Fruit fly (Drosophila melanogaster): ENCODE results near the gene spz.

Gene spz

dm6 chr3R:27075694-27076093 is 5.8 kb upstream of the spz start, which contains the start of gene CG14257:
CG14257 (plus strand) TSS chr3R:27075870.
- TF ChIP-seq Dif (GFP tag; optimal IDR thresholded peaks at IDR 0.05; ENCODE audit: partially characterized antibody) (peak; percentile 48), Dfd (GFP tag; optimal IDR thresholded peaks at IDR 0.05) (no peak), foxo (GFP tag; optimal IDR thresholded peaks at IDR 0.05) (no peak), Rel (GFP tag; optimal IDR thresholded peaks at IDR 0.05) (no peak), Rel (tag; optimal IDR thresholded peaks at IDR 0.05) (peak; percentile 23), N (GFP tag; optimal IDR thresholded peaks at IDR 0.05) (no peak), Vsx2 (GFP tag; optimal IDR thresholded peaks at IDR 0.05; ENCODE audit: partially characterized antibody) (peak; percentile 8), psq (GFP tag; optimal IDR thresholded peaks at IDR 0.05) (peak; percentile 71)

dm6 chr3R:27070906-27071498 is 1.1 kb upstream of the spz start:
- no peak for TF ChIP-seq Myc (optimal IDR thresholded peaks at IDR 0.05)
- TF ChIP-seq psq (GFP tag; optimal IDR thresholded peaks at IDR 0.05): no peak
- TF ChIP-seq Hr78 (GFP tag; optimal IDR thresholded peaks at IDR 0.05): no peak

- no peak for TF ChIP-seq jim (GFP tag; optimal IDR thresholded peaks at IDR 0.05)
- TF ChIP-seq sage (GFP tag; optimal IDR thresholded peaks at IDR 0.05): no peak
- TF ChIP-seq Mio (GFP tag; optimal IDR thresholded peaks at IDR 0.05): no peak
- no peak for TF ChIP-seq woc (GFP tag; optimal IDR thresholded peaks at IDR 0.05)
- TF ChIP-seq ey (GFP tag; optimal IDR thresholded peaks at IDR 0.05): no peak
- TF ChIP-seq Sp1 (GFP tag; optimal IDR thresholded peaks at IDR 0.05): no peak
- no peak for TF ChIP-seq h (GFP tag; optimal IDR thresholded peaks at IDR 0.05)
- TF ChIP-seq pan (optimal IDR thresholded peaks at IDR 0.05): no peak
- no peak for TF ChIP-seq rgr (GFP tag; optimal IDR thresholded peaks at IDR 0.05)
- TF ChIP-seq sv (GFP tag; optimal IDR thresholded peaks at IDR 0.05): no peak
- no peak for TF ChIP-seq CG32264 (GFP tag; optimal IDR thresholded peaks at IDR 0.05)
- TF ChIP-seq dl (GFP tag; optimal IDR thresholded peaks at IDR 0.05; ENCODE audit: insufficient read depth in 1 of 2, partially characterized antibody in 2 of 2): no peak
- TF ChIP-seq foxo (GFP tag; optimal IDR thresholded peaks at IDR 0.05): no peak
- TF ChIP-seq Abd-B (GFP tag; optimal IDR thresholded peaks at IDR 0.05): no peak
These were observed 669 bp downstream of the spz start for dm6 chr3R:27069201-27069600.

- TF ChIP-seq Hr78 (GFP tag; optimal IDR thresholded peaks at IDR 0.05): no peak
- TF ChIP-seq CG9705 (GFP tag; optimal IDR thresholded peaks at IDR 0.05): no peak
- no peak for TF ChIP-seq brk (GFP tag; optimal IDR thresholded peaks at IDR 0.05)
- no peak for TF ChIP-seq rgr (GFP tag; optimal IDR thresholded peaks at IDR 0.05)
- no peak for TF ChIP-seq Sp1 (GFP tag; optimal IDR thresholded peaks at IDR 0.05)
These were observed 2.5 kb downstream of the spz start for dm6 chr3R:27067362-27067761.

dm6 chr3R:27065136-27065535 is 4.7 kb downstream of the spz start, which contains the start of gene CG43935:
CG43935 (plus strand) TSS chr3R:27065436.
- TF ChIP-seq HLH106 (tag; optimal IDR thresholded peaks at IDR 0.05) (no peak), sv (GFP tag; optimal IDR thresholded peaks at IDR 0.05) (no peak), Hr78 (GFP tag; optimal IDR thresholded peaks at IDR 0.05) (no peak), GATAd (GFP tag; optimal IDR thresholded peaks at IDR 0.05) (no peak), woc (GFP tag; optimal IDR thresholded peaks at IDR 0.05) (no peak), dl (GFP tag; optimal IDR thresholded peaks at IDR 0.05; ENCODE audit: insufficient read depth in 1 of 2, partially characterized antibody in 2 of 2) (no peak), ey (GFP tag; optimal IDR thresholded peaks at IDR 0.05) (no peak)

dm6 chr3R:27064099-27064498 is 5.8 kb downstream of the spz start, which contains the start of gene Nep5:
Nep5 (minus strand) TSS chr3R:27064199.
- TF ChIP-seq CG9705 (GFP tag; optimal IDR thresholded peaks at IDR 0.05): no peak
- TF ChIP-seq pan (optimal IDR thresholded peaks at IDR 0.05): no peak
- no peak for TF ChIP-seq jim (GFP tag; optimal IDR thresholded peaks at IDR 0.05)
- TF ChIP-seq Dif (GFP tag; optimal IDR thresholded peaks at IDR 0.05; ENCODE audit: partially characterized antibody): no peak
- TF ChIP-seq Hnf4 (GFP tag; optimal IDR thresholded peaks at IDR 0.05): no peak
- no peak for TF ChIP-seq usp (GFP tag; optimal IDR thresholded peaks at IDR 0.05)
- TF ChIP-seq Jra (GFP tag; optimal IDR thresholded peaks at IDR 0.05): no peak
- TF ChIP-seq Mio (GFP tag; optimal IDR thresholded peaks at IDR 0.05): no peak
- no peak for TF ChIP-seq rgr (GFP tag; optimal IDR thresholded peaks at IDR 0.05)
- TF ChIP-seq Rel (GFP tag; optimal IDR thresholded peaks at IDR 0.05): no peak
- no peak for TF ChIP-seq Rel (tag; optimal IDR thresholded peaks at IDR 0.05)
- TF ChIP-seq fru (GFP tag; optimal IDR thresholded peaks at IDR 0.05): no peak
